Worm (Caenorhabditis elegans): ENCODE data around the gene pmp-4.

ce11 chrIV:17371469-17371868 lies 34.0 kb downstream of the pmp-4 start, which contains the start of gene C30H6.5:
- TF ChIP-seq snpc-1.1 (tag; optimal IDR thresholded peaks at IDR 0.05; ENCODE audit: insufficient read depth) (no peak), egl-18 (GFP tag; IDR thresholded peaks at IDR 0.05) (no peak), lin-35 (GFP tag; optimal IDR thresholded peaks at IDR 0.05) (no peak), pbrm-1 (GFP tag; IDR thresholded peaks at IDR 0.05) (no peak), nhr-80 (tag; optimal IDR thresholded peaks at IDR 0.05) (no peak)
